1 fruit fly cellular context compared by ENCODE assay signal in genomic region chr3R:5474551-5474950, dm6.
A peak's percentile ranks its signal among the peaks of the same experiment; 100 is the strongest.
TF ChIP-seq lines count a peak whose summit lies in the region.

TSS of gene CG45100 (minus strand) at chr3R:5474600.
TSS of gene HDAC3 (minus strand) at chr3R:5474600.
TSS of gene Hcs (plus strand) at chr3R:5474899.

TF ChIP-seq in whole organism, embryonic, 481 proteins besides CTCF, POLR2A, EP300 and RAD21 (continued from another document and continues in another):
- no peak for TF ChIP-seq CG1792 (GFP tag; optimal IDR thresholded peaks at IDR 0.05; lab: Kevin White, UChicago)
- TF ChIP-seq onecut (GFP tag; IDR thresholded peaks at IDR 0.05; lab: Robert Waterston, UW): no peak
- no peak for TF ChIP-seq gsb-n (tag; optimal IDR thresholded peaks at IDR 0.05; lab: Kevin White, UChicago)
- no peak for TF ChIP-seq h (optimal IDR thresholded peaks at IDR 0.05; lab: Kevin White, UChicago)
- no peak for TF ChIP-seq fd64A (GFP tag; optimal IDR thresholded peaks at IDR 0.05; lab: Kevin White, UChicago)
- TF ChIP-seq Trl (optimal IDR thresholded peaks at IDR 0.05; lab: Kevin White, UChicago): no peak
- peak; percentile 70 for TF ChIP-seq Trl (GFP tag; optimal IDR thresholded peaks at IDR 0.05; lab: Kevin White, UChicago)
- TF ChIP-seq Rx (GFP tag; IDR thresholded peaks at IDR 0.05; lab: Robert Waterston, UW): no peak
- TF ChIP-seq CG18476 (GFP tag; optimal IDR thresholded peaks at IDR 0.05; lab: Kevin White, UChicago): no peak
- peak; percentile 87 for TF ChIP-seq hkb (optimal IDR thresholded peaks at IDR 0.05; lab: Kevin White, UChicago)
- TF ChIP-seq hkb (GFP tag; IDR thresholded peaks at IDR 0.05; lab: Robert Waterston, UW): no peak
- no peak for TF ChIP-seq CG8388 (GFP tag; optimal IDR thresholded peaks at IDR 0.05; lab: Kevin White, UChicago)
- peak; percentile 36 for TF ChIP-seq Dref (GFP tag; IDR thresholded peaks at IDR 0.05; lab: Robert Waterston, UW)
- no peak for TF ChIP-seq sd (tag; optimal IDR thresholded peaks at IDR 0.05; lab: Kevin White, UChicago)
- TF ChIP-seq chn (GFP tag; optimal IDR thresholded peaks at IDR 0.05; lab: Kevin White, UChicago): peak; percentile 38
- peak; percentile 31 for TF ChIP-seq pnt (GFP tag; optimal IDR thresholded peaks at IDR 0.05; lab: Kevin White, UChicago)
- no peak for TF ChIP-seq H15 (GFP tag; IDR thresholded peaks at IDR 0.05; lab: Robert Waterston, UW)
- no peak for TF ChIP-seq CG6654 (GFP tag; optimal IDR thresholded peaks at IDR 0.05; lab: Kevin White, UChicago)
- no peak for TF ChIP-seq gro (GFP tag; optimal IDR thresholded peaks at IDR 0.05; lab: Kevin White, UChicago)
- no peak for TF ChIP-seq ssp (GFP tag; IDR thresholded peaks at IDR 0.05; lab: Robert Waterston, UW)
- no peak for TF ChIP-seq CG18011 (GFP tag; optimal IDR thresholded peaks at IDR 0.05; lab: Kevin White, UChicago)
- TF ChIP-seq Med (GFP tag; lab: Kevin White, UChicago): peak; percentile 82
- TF ChIP-seq da (GFP tag; optimal IDR thresholded peaks at IDR 0.05; lab: Kevin White, UChicago): peak; percentile 23
- TF ChIP-seq sens-2 (GFP tag; IDR thresholded peaks at IDR 0.05; lab: Robert Waterston, UW): no peak
- TF ChIP-seq pzg (GFP tag; optimal IDR thresholded peaks at IDR 0.05; lab: Kevin White, UChicago): peak; percentile 59
- TF ChIP-seq ewg (GFP tag; optimal IDR thresholded peaks at IDR 0.05; lab: Kevin White, UChicago): peak; percentile 71
- peak; percentile 92 for TF ChIP-seq sens (GFP tag; lab: Kevin White, UChicago)
- peak; percentile 31 for TF ChIP-seq trem (tag; optimal IDR thresholded peaks at IDR 0.05; lab: Kevin White, UChicago)
- TF ChIP-seq CG34376 (GFP tag; optimal IDR thresholded peaks at IDR 0.05; lab: Kevin White, UChicago): peak; percentile 59
- TF ChIP-seq nau (GFP tag; optimal IDR thresholded peaks at IDR 0.05; lab: Kevin White, UChicago): no peak
- TF ChIP-seq CG7963 (GFP tag; IDR thresholded peaks at IDR 0.05; lab: Robert Waterston, UW; ENCODE audit: partially characterized antibody): peak; percentile 70
- peak; percentile 93 for TF ChIP-seq Scr (GFP tag; IDR thresholded peaks at IDR 0.05; lab: Robert Waterston, UW; ENCODE audit: partially characterized antibody)
- TF ChIP-seq Lhr (GFP tag; optimal IDR thresholded peaks at IDR 0.05; lab: Kevin White, UChicago): peak; percentile 49
- no peak for TF ChIP-seq zfh1 (GFP tag; IDR thresholded peaks at IDR 0.05; lab: Robert Waterston, UW)
- TF ChIP-seq CG1529 (GFP tag; optimal IDR thresholded peaks at IDR 0.05; lab: Kevin White, UChicago): no peak
- no peak for TF ChIP-seq ttk (GFP tag; IDR thresholded peaks at IDR 0.05; lab: Robert Waterston, UW)
- peak; percentile 28 for TF ChIP-seq emc (GFP tag; optimal IDR thresholded peaks at IDR 0.05; lab: Kevin White, UChicago)
- TF ChIP-seq seq (GFP tag; IDR thresholded peaks at IDR 0.05; lab: Robert Waterston, UW): no peak
- TF ChIP-seq Neu2 (GFP tag; optimal IDR thresholded peaks at IDR 0.05; lab: Kevin White, UChicago; ENCODE audit: borderline replicate concordance): no peak
- no peak for TF ChIP-seq lbe (GFP tag; optimal IDR thresholded peaks at IDR 0.05; lab: Kevin White, UChicago)
- TF ChIP-seq caup (GFP tag; optimal IDR thresholded peaks at IDR 0.05; lab: Kevin White, UChicago; ENCODE audit: severe bottlenecking): no peak
- TF ChIP-seq CG10462 (GFP tag; optimal IDR thresholded peaks at IDR 0.05; lab: Kevin White, UChicago): no peak
- no peak for TF ChIP-seq Oli (tag; optimal IDR thresholded peaks at IDR 0.05; lab: Kevin White, UChicago)
- TF ChIP-seq z (GFP tag; IDR thresholded peaks at IDR 0.05; lab: Robert Waterston, UW): no peak
- peak; percentile 93 for TF ChIP-seq Dll (GFP tag; IDR thresholded peaks at IDR 0.05; lab: Robert Waterston, UW; ENCODE audit: partially characterized antibody)
- peak; percentile 78 for TF ChIP-seq slbo (GFP tag; IDR thresholded peaks at IDR 0.05; lab: Robert Waterston, UW)
- TF ChIP-seq hb (GFP tag; IDR thresholded peaks at IDR 0.05; lab: Robert Waterston, UW; ENCODE audit: partially characterized antibody): peak; percentile 87
- TF ChIP-seq Fer2 (tag; optimal IDR thresholded peaks at IDR 0.05; lab: Kevin White, UChicago): no peak
- TF ChIP-seq CG8924 (tag; optimal IDR thresholded peaks at IDR 0.05; lab: Kevin White, UChicago): no peak
- no peak for TF ChIP-seq br (optimal IDR thresholded peaks at IDR 0.05; lab: Kevin White, UChicago)
- no peak for TF ChIP-seq CG12299 (tag; optimal IDR thresholded peaks at IDR 0.05; lab: Kevin White, UChicago)
- TF ChIP-seq Max (GFP tag; optimal IDR thresholded peaks at IDR 0.05; lab: Kevin White, UChicago): peak; percentile 53
- no peak for TF ChIP-seq D (optimal IDR thresholded peaks at IDR 0.05; lab: Kevin White, UChicago)
- TF ChIP-seq D (GFP tag; optimal IDR thresholded peaks at IDR 0.05; lab: Kevin White, UChicago): no peak
- no peak for TF ChIP-seq ranshi (GFP tag; IDR thresholded peaks at IDR 0.05; lab: Robert Waterston, UW)
- peak; percentile 50 for TF ChIP-seq ind (GFP tag; optimal IDR thresholded peaks at IDR 0.05; lab: Kevin White, UChicago)
- TF ChIP-seq jing (GFP tag; optimal IDR thresholded peaks at IDR 0.05; lab: Kevin White, UChicago): no peak
- peak; percentile 85 for TF ChIP-seq CG2129 (GFP tag; IDR thresholded peaks at IDR 0.05; lab: Robert Waterston, UW; ENCODE audit: partially characterized antibody)
- no peak for TF ChIP-seq CG10321 (GFP tag; IDR thresholded peaks at IDR 0.05; lab: Robert Waterston, UW)
- no peak for TF ChIP-seq Oaz (GFP tag; IDR thresholded peaks at IDR 0.05; lab: Robert Waterston, UW)
- TF ChIP-seq mld (GFP tag; IDR thresholded peaks at IDR 0.05; lab: Robert Waterston, UW; ENCODE audit: partially characterized antibody): no peak; the same call in 2 of the 3 replicates
- TF ChIP-seq phol (tag; optimal IDR thresholded peaks at IDR 0.05; lab: Kevin White, UChicago): peak; percentile 78
- no peak for TF ChIP-seq MTF-1 (GFP tag; optimal IDR thresholded peaks at IDR 0.05; lab: Kevin White, UChicago; ENCODE audit: borderline replicate concordance)
- TF ChIP-seq ap (GFP tag; IDR thresholded peaks at IDR 0.05; lab: Robert Waterston, UW): no peak
- no peak for TF ChIP-seq gce (GFP tag; IDR thresholded peaks at IDR 0.05; lab: Robert Waterston, UW)
- no peak for TF ChIP-seq lab (GFP tag; optimal IDR thresholded peaks at IDR 0.05; lab: Kevin White, UChicago)
- TF ChIP-seq CG14965 (GFP tag; optimal IDR thresholded peaks at IDR 0.05; lab: Kevin White, UChicago; ENCODE audit: borderline replicate concordance): no peak
- no peak for TF ChIP-seq CG4328 (GFP tag; optimal IDR thresholded peaks at IDR 0.05; lab: Kevin White, UChicago)
- TF ChIP-seq jumu (GFP tag; optimal IDR thresholded peaks at IDR 0.05; lab: Kevin White, UChicago): peak; percentile 64
- TF ChIP-seq CG32767 (GFP tag; IDR thresholded peaks at IDR 0.05; lab: Robert Waterston, UW): no peak
- no peak for TF ChIP-seq CG11723 (GFP tag; optimal IDR thresholded peaks at IDR 0.05; lab: Kevin White, UChicago)
- peak; percentile 50 for TF ChIP-seq Mad (GFP tag; optimal IDR thresholded peaks at IDR 0.05; lab: Kevin White, UChicago)
- no peak for TF ChIP-seq CG2678 (tag; optimal IDR thresholded peaks at IDR 0.05; lab: Kevin White, UChicago)
- no peak for TF ChIP-seq CG13296 (GFP tag; optimal IDR thresholded peaks at IDR 0.05; lab: Kevin White, UChicago)
- TF ChIP-seq CG9609 (GFP tag; optimal IDR thresholded peaks at IDR 0.05; lab: Kevin White, UChicago): peak; percentile 44
- TF ChIP-seq CG11398 (GFP tag; optimal IDR thresholded peaks at IDR 0.05; lab: Kevin White, UChicago): no peak
- TF ChIP-seq p53 (GFP tag; optimal IDR thresholded peaks at IDR 0.05; lab: Kevin White, UChicago): peak; percentile 41
- TF ChIP-seq CHES-1-like (GFP tag; optimal IDR thresholded peaks at IDR 0.05; lab: Kevin White, UChicago): peak; percentile 77
- no peak for TF ChIP-seq org-1 (GFP tag; optimal IDR thresholded peaks at IDR 0.05; lab: Kevin White, UChicago)
- no peak for TF ChIP-seq mirr (GFP tag; optimal IDR thresholded peaks at IDR 0.05; lab: Kevin White, UChicago)
- TF ChIP-seq CG17359 (tag; optimal IDR thresholded peaks at IDR 0.05; lab: Kevin White, UChicago): no peak
- peak; percentile 75 for TF ChIP-seq Abd-B (GFP tag; optimal IDR thresholded peaks at IDR 0.05; lab: Kevin White, UChicago)
- TF ChIP-seq mam (GFP tag; optimal IDR thresholded peaks at IDR 0.05; lab: Kevin White, UChicago): peak; percentile 69
- TF ChIP-seq Kr (GFP tag; optimal IDR thresholded peaks at IDR 0.05; lab: Kevin White, UChicago): no peak
- peak in 1 of 2 experiments; percentile 55 for TF ChIP-seq Hr51 (GFP tag; optimal IDR thresholded peaks at IDR 0.05; lab: Kevin White, UChicago)
- peak; percentile 47 for TF ChIP-seq Hr3 (GFP tag; optimal IDR thresholded peaks at IDR 0.05; lab: Kevin White, UChicago)
- TF ChIP-seq Nf-YA (GFP tag; IDR thresholded peaks at IDR 0.05; lab: Robert Waterston, UW): no peak
- TF ChIP-seq CG14050 (GFP tag; IDR thresholded peaks at IDR 0.05; lab: Robert Waterston, UW): no peak
- no peak for TF ChIP-seq C15 (GFP tag; IDR thresholded peaks at IDR 0.05; lab: Robert Waterston, UW)
- no peak for TF ChIP-seq CG17568 (GFP tag; optimal IDR thresholded peaks at IDR 0.05; lab: Kevin White, UChicago)
- TF ChIP-seq Deaf1 (tag; optimal IDR thresholded peaks at IDR 0.05; lab: Kevin White, UChicago): no peak
- peak; percentile 90 for TF ChIP-seq CG16813 (GFP tag; IDR thresholded peaks at IDR 0.05; lab: Robert Waterston, UW; ENCODE audit: partially characterized antibody)
- TF ChIP-seq CG5245 (GFP tag; optimal IDR thresholded peaks at IDR 0.05; lab: Kevin White, UChicago): no peak
- no peak for TF ChIP-seq CG4854 (GFP tag; optimal IDR thresholded peaks at IDR 0.05; lab: Kevin White, UChicago)
- TF ChIP-seq Vsx1 (GFP tag; optimal IDR thresholded peaks at IDR 0.05; lab: Kevin White, UChicago): no peak
- peak; percentile 20 for TF ChIP-seq maf-S (GFP tag; optimal IDR thresholded peaks at IDR 0.05; lab: Kevin White, UChicago)
- TF ChIP-seq CG11696 (GFP tag; IDR thresholded peaks at IDR 0.05; lab: Robert Waterston, UW): no peak
- no peak for TF ChIP-seq BtbVII (GFP tag; optimal IDR thresholded peaks at IDR 0.05; lab: Kevin White, UChicago)
- TF ChIP-seq CG7928 (GFP tag; optimal IDR thresholded peaks at IDR 0.05; lab: Kevin White, UChicago): no peak
- TF ChIP-seq CG4707 (GFP tag; optimal IDR thresholded peaks at IDR 0.05; lab: Kevin White, UChicago): no peak
- TF ChIP-seq CG16815 (GFP tag; optimal IDR thresholded peaks at IDR 0.05; lab: Kevin White, UChicago): no peak
- no peak for TF ChIP-seq TFAM (GFP tag; optimal IDR thresholded peaks at IDR 0.05; lab: Kevin White, UChicago)
- TF ChIP-seq zen2 (GFP tag; IDR thresholded peaks at IDR 0.05; lab: Robert Waterston, UW; ENCODE audit: partially characterized antibody): peak; percentile 58; the same call in 1 of the 3 replicates
- no peak for TF ChIP-seq grau (tag; optimal IDR thresholded peaks at IDR 0.05; lab: Kevin White, UChicago)
- no peak for TF ChIP-seq crol (GFP tag; IDR thresholded peaks at IDR 0.05; lab: Robert Waterston, UW)
- peak; percentile 95 for TF ChIP-seq Sry-δ (GFP tag; optimal IDR thresholded peaks at IDR 0.05; lab: Kevin White, UChicago)
- TF ChIP-seq peb (GFP tag; IDR thresholded peaks at IDR 0.05; lab: Robert Waterston, UW): no peak
- TF ChIP-seq CG18599 (GFP tag; optimal IDR thresholded peaks at IDR 0.05; lab: Kevin White, UChicago): no peak
- no peak for TF ChIP-seq unpg (GFP tag; optimal IDR thresholded peaks at IDR 0.05; lab: Kevin White, UChicago)
- TF ChIP-seq bowl (GFP tag; IDR thresholded peaks at IDR 0.05; lab: Robert Waterston, UW): no peak
- no peak for TF ChIP-seq cas (GFP tag; IDR thresholded peaks at IDR 0.05; lab: Robert Waterston, UW)
- no peak for TF ChIP-seq HHEX (GFP tag; optimal IDR thresholded peaks at IDR 0.05; lab: Kevin White, UChicago)
- TF ChIP-seq CG4404 (GFP tag; IDR thresholded peaks at IDR 0.05; lab: Robert Waterston, UW): peak; percentile 42
- peak; percentile 26 for TF ChIP-seq Bteb2 (GFP tag; optimal IDR thresholded peaks at IDR 0.05; lab: Kevin White, UChicago)
- TF ChIP-seq kah (GFP tag; optimal IDR thresholded peaks at IDR 0.05; lab: Kevin White, UChicago): no peak
- TF ChIP-seq CG18764 (GFP tag; optimal IDR thresholded peaks at IDR 0.05; lab: Kevin White, UChicago): no peak
- TF ChIP-seq CG10979 (tag; optimal IDR thresholded peaks at IDR 0.05; lab: Kevin White, UChicago): peak; percentile 35
- TF ChIP-seq Spps (tag; optimal IDR thresholded peaks at IDR 0.05; lab: Kevin White, UChicago): no peak
- no peak; the same call in 2 of the 3 replicates for TF ChIP-seq dysf (GFP tag; IDR thresholded peaks at IDR 0.05; lab: Robert Waterston, UW)
- no peak for TF ChIP-seq Taf1 (GFP tag; IDR thresholded peaks at IDR 0.05; lab: Robert Waterston, UW)
- no peak for TF ChIP-seq ara (GFP tag; IDR thresholded peaks at IDR 0.05; lab: Robert Waterston, UW)
- peak; percentile 88 for TF ChIP-seq CG14860 (GFP tag; IDR thresholded peaks at IDR 0.05; lab: Robert Waterston, UW; ENCODE audit: partially characterized antibody)
- TF ChIP-seq CG31365 (tag; optimal IDR thresholded peaks at IDR 0.05; lab: Kevin White, UChicago): no peak
- no peak for TF ChIP-seq Stat92E (GFP tag; optimal IDR thresholded peaks at IDR 0.05; lab: Kevin White, UChicago)
- no peak for TF ChIP-seq CG17612 (GFP tag; IDR thresholded peaks at IDR 0.05; lab: Robert Waterston, UW)
- peak; percentile 50 for TF ChIP-seq CG42726 (GFP tag; IDR thresholded peaks at IDR 0.05; lab: Robert Waterston, UW; ENCODE audit: partially characterized antibody)
- no peak for TF ChIP-seq Usf (GFP tag; optimal IDR thresholded peaks at IDR 0.05; lab: Kevin White, UChicago)
- peak; percentile 67 for TF ChIP-seq CG32532 (GFP tag; IDR thresholded peaks at IDR 0.05; lab: Robert Waterston, UW)
- peak; percentile 53 for TF ChIP-seq CG12155 (GFP tag; optimal IDR thresholded peaks at IDR 0.05; lab: Kevin White, UChicago)
- no peak for TF ChIP-seq ac (GFP tag; optimal IDR thresholded peaks at IDR 0.05; lab: Kevin White, UChicago)
- no peak for TF ChIP-seq CG3407 (GFP tag; optimal IDR thresholded peaks at IDR 0.05; lab: Kevin White, UChicago)
- peak; percentile 51 for TF ChIP-seq tin (GFP tag; optimal IDR thresholded peaks at IDR 0.05; lab: Kevin White, UChicago)
- no peak for TF ChIP-seq en (GFP tag; optimal IDR thresholded peaks at IDR 0.05; lab: Kevin White, UChicago)
- no peak for TF ChIP-seq CG8281 (tag; optimal IDR thresholded peaks at IDR 0.05; lab: Kevin White, UChicago)
- no peak for TF ChIP-seq CG10147 (GFP tag; optimal IDR thresholded peaks at IDR 0.05; lab: Kevin White, UChicago)
- no peak for TF ChIP-seq esg (GFP tag; conservative IDR thresholded peaks at IDR 0.05; lab: Robert Waterston, UW)
- peak; percentile 52 for TF ChIP-seq Tbp (GFP tag; optimal IDR thresholded peaks at IDR 0.05; lab: Kevin White, UChicago)
